Fruit fly (Drosophila melanogaster) whole organism, embryonic: Measurements from ENCODE around the gene CG13124.

ENCODE experiments used
- Adf1 ChIP-seq: fragments of 200-800 bp; sonication (Bioruptor generic); IDR thresholded peaks from 2 replicates; pipeline ENCODE4 v1.3.6; 2022; ENCODE audit warnings: missing biosample characterization, missing genetic modification characterization
- Atf3 ChIP-seq: fragments of 200-800 bp; sonication (Bioruptor generic); optimal IDR thresholded peaks from 3 replicates; lab custom pipeline; 2016; ENCODE audit warnings: missing biosample characterization, missing genetic modification characterization
- Bteb2 ChIP-seq: fragments of 200-800 bp; sonication (Bioruptor generic); optimal IDR thresholded peaks from 2 replicates; lab custom pipeline; 2016; ENCODE audit warnings: missing biosample characterization, missing genetic modification characterization
- CG12219 ChIP-seq: fragments of 200-800 bp; sonication (Bioruptor generic); optimal IDR thresholded peaks from 3 replicates; lab custom pipeline; 2018; ENCODE audit warnings: missing biosample characterization, mild to moderate bottlenecking, missing genetic modification characterization
- CG1233 ChIP-seq: fragments of 200-800 bp; sonication (Bioruptor generic); optimal IDR thresholded peaks from 4 replicates; lab custom pipeline; 2018; ENCODE audit warnings: missing biosample characterization, mild to moderate bottlenecking, missing genetic modification characterization
- CG13287 ChIP-seq: fragments of 200-800 bp; sonication (Bioruptor generic); IDR thresholded peaks from 2 replicates; pipeline ENCODE4 v1.3.6; 2022; ENCODE audit warnings: missing biosample characterization, missing genetic modification characterization; ENCODE audit not compliant: partially characterized antibody
- CG15073 ChIP-seq: fragments of 200-800 bp; sonication (Bioruptor generic); optimal IDR thresholded peaks from 2 replicates; lab custom pipeline; 2016; ENCODE audit warnings: missing biosample characterization, missing genetic modification characterization
- CG17186 ChIP-seq: fragments of 200-800 bp; sonication (Bioruptor generic); optimal IDR thresholded peaks from 3 replicates; lab custom pipeline; 2017; ENCODE audit warnings: missing biosample characterization, missing genetic modification reagents, missing genetic modification characterization
- CG17385 ChIP-seq: fragments of 200-800 bp; sonication (Bioruptor generic); optimal IDR thresholded peaks from 3 replicates; lab custom pipeline; 2018; ENCODE audit warnings: missing biosample characterization, mild to moderate bottlenecking, missing genetic modification characterization
- CG2116 ChIP-seq: fragments of 200-800 bp; sonication (Bioruptor generic); optimal IDR thresholded peaks from 3 replicates; lab custom pipeline; 2018; ENCODE audit warnings: missing biosample characterization, mild to moderate bottlenecking, missing genetic modification characterization
- CG2875 ChIP-seq: fragments of 200-800 bp; sonication (Bioruptor generic); optimal IDR thresholded peaks from 2 replicates; lab custom pipeline; 2017; ENCODE audit warnings: missing biosample characterization, mild to moderate bottlenecking, missing genetic modification characterization, missing genetic modification reagents
- CG30020 ChIP-seq: fragments of 200-800 bp; optimal IDR thresholded peaks from 2 replicates; lab custom pipeline; 2019; ENCODE audit warnings: missing biosample characterization, mild to moderate bottlenecking, missing genetic modification characterization, moderate library complexity
- CG3065 ChIP-seq: fragments of 200-800 bp; sonication (Bioruptor generic); optimal IDR thresholded peaks from 2 replicates; lab custom pipeline; 2016; ENCODE audit warnings: missing biosample characterization, missing genetic modification characterization
- CG4360 ChIP-seq: fragments of 200-800 bp; sonication (Bioruptor generic); IDR thresholded peaks from 2 replicates; pipeline ENCODE4 v1.3.6; 2022; ENCODE audit warnings: missing biosample characterization, missing genetic modification characterization
- CG4730 ChIP-seq: fragments of 200-800 bp; sonication (Bioruptor generic); IDR thresholded peaks from 2 replicates; pipeline ENCODE4 v1.3.6; 2022; ENCODE audit warnings: missing biosample characterization, missing genetic modification characterization
- CG6175 ChIP-seq: fragments of 200-800 bp; sonication (Bioruptor generic); IDR thresholded peaks from 3 replicates; pipeline ENCODE4 v1.3.6; 2022; ENCODE audit warnings: missing biosample characterization, missing genetic modification characterization
- CG6272 ChIP-seq: fragments of 200-800 bp; sonication (Bioruptor generic); IDR thresholded peaks from 2 replicates; pipeline ENCODE4 v1.3.6; 2022; ENCODE audit warnings: missing biosample characterization, missing genetic modification characterization
- CG7556 ChIP-seq: fragments of 200-800 bp; sonication (Bioruptor generic); optimal IDR thresholded peaks from 2 replicates; lab custom pipeline; 2017; ENCODE audit warnings: missing biosample characterization, mild to moderate bottlenecking, missing genetic modification characterization
- CG7839 ChIP-seq: fragments of 200-800 bp; sonication (Bioruptor generic); optimal IDR thresholded peaks from 3 replicates; lab custom pipeline; 2018; ENCODE audit warnings: missing biosample characterization, mild to moderate bottlenecking, missing genetic modification characterization, moderate library complexity
- CG8281 ChIP-seq: fragments of 200-800 bp; sonication (Bioruptor generic); optimal IDR thresholded peaks from 2 replicates; lab custom pipeline; 2018; ENCODE audit warnings: missing biosample characterization, mild to moderate bottlenecking, missing genetic modification characterization, moderate library complexity
- D ChIP-seq, 2 experiments: fragments of 200-800 bp in 1 of 2; fragments of >200 bp in 1 of 2; sonication (Bioruptor generic) in 1 of 2; optimal IDR thresholded peaks; 2 replicates in 1 of 2; 3 replicates in 1 of 2; lab custom pipeline; 2017; ENCODE audit warnings: mild to moderate bottlenecking in 1 of 2, missing biosample characterization in 1 of 2, missing genetic modification characterization in 1 of 2, missing genetic modification reagents in 1 of 2
- Hmr ChIP-seq: fragments of 200-800 bp; sonication (Bioruptor generic); optimal IDR thresholded peaks from 3 replicates; lab custom pipeline; 2017; ENCODE audit warnings: mild to moderate bottlenecking, missing biosample characterization, missing genetic modification reagents, missing genetic modification characterization
- MTF-1 ChIP-seq: fragments of 200-800 bp; sonication (Bioruptor generic); optimal IDR thresholded peaks from 2 replicates; lab custom pipeline; 2018; ENCODE audit warnings: missing biosample characterization, mild to moderate bottlenecking, missing genetic modification characterization, borderline replicate concordance
- Max ChIP-seq: fragments of 200-800 bp; sonication (Bioruptor generic); optimal IDR thresholded peaks from 2 replicates; lab custom pipeline; 2016; ENCODE audit warnings: missing biosample characterization, mild to moderate bottlenecking, missing genetic modification characterization
- Oaz ChIP-seq: fragments of 200-800 bp; sonication (Bioruptor generic); IDR thresholded peaks from 2 replicates; pipeline ENCODE4 v1.3.6; 2022; ENCODE audit warnings: missing biosample characterization, missing genetic modification characterization
- Six4 ChIP-seq: fragments of 200-800 bp; sonication (Bioruptor generic); optimal IDR thresholded peaks from 2 replicates; lab custom pipeline; 2016; ENCODE audit warnings: missing biosample characterization, missing genetic modification characterization
- Sry-β ChIP-seq: fragments of 200-800 bp; sonication (Bioruptor generic); optimal IDR thresholded peaks from 2 replicates; lab custom pipeline; 2018; ENCODE audit warnings: missing biosample characterization, mild to moderate bottlenecking, missing genetic modification characterization, moderate library complexity
- Sry-δ ChIP-seq: fragments of 200-800 bp; sonication (Bioruptor generic); optimal IDR thresholded peaks from 2 replicates; lab custom pipeline; 2016; ENCODE audit warnings: missing biosample characterization, missing genetic modification characterization
- TFAM ChIP-seq: fragments of 200-800 bp; sonication (Bioruptor generic); optimal IDR thresholded peaks from 2 replicates; lab custom pipeline; 2017; ENCODE audit warnings: missing biosample characterization, missing genetic modification characterization, inconsistent platforms
- Taf1 ChIP-seq: fragments of 200-800 bp; sonication (Bioruptor generic); IDR thresholded peaks from 2 replicates; pipeline ENCODE4 v1.3.6; 2022; ENCODE audit warnings: missing biosample characterization, missing genetic modification characterization
- Vsx1 ChIP-seq: fragments of 200-800 bp; sonication (Bioruptor generic); optimal IDR thresholded peaks from 2 replicates; lab custom pipeline; 2017; ENCODE audit warnings: missing biosample characterization, mild to moderate bottlenecking, missing genetic modification characterization, missing genetic modification reagents
- ac ChIP-seq: fragments of 200-800 bp; sonication (Bioruptor generic); optimal IDR thresholded peaks from 3 replicates; lab custom pipeline; 2017; ENCODE audit warnings: missing biosample characterization, mild to moderate bottlenecking, missing genetic modification characterization
- al ChIP-seq: fragments of 200-800 bp; sonication (Bioruptor generic); IDR thresholded peaks from 2 replicates; pipeline ENCODE4 v1.3.6; 2022; ENCODE audit warnings: missing biosample characterization, missing genetic modification characterization
- amos ChIP-seq: fragments of 200-800 bp; sonication (Bioruptor generic); IDR thresholded peaks from 2 replicates; pipeline ENCODE4 v1.3.6; 2022; ENCODE audit warnings: missing biosample characterization, missing genetic modification characterization; ENCODE audit not compliant: partially characterized antibody
- ara ChIP-seq: fragments of 200-800 bp; sonication (Bioruptor generic); IDR thresholded peaks from 2 replicates; pipeline ENCODE4 v1.3.6; 2022; ENCODE audit warnings: missing biosample characterization, missing genetic modification characterization
- ash1 ChIP-seq: fragments of 200-800 bp; sonication (Bioruptor generic); optimal IDR thresholded peaks from 2 replicates; lab custom pipeline; 2018; ENCODE audit warnings: missing biosample characterization, mild to moderate bottlenecking, missing genetic modification characterization
- caup ChIP-seq: fragments of 200-800 bp; sonication (Bioruptor generic); optimal IDR thresholded peaks from 3 replicates; lab custom pipeline; 2017; ENCODE audit warnings: missing biosample characterization, mild to moderate bottlenecking, missing genetic modification characterization, moderate library complexity; ENCODE audit not compliant: severe bottlenecking
- en ChIP-seq: fragments of 200-800 bp; sonication (Bioruptor generic); optimal IDR thresholded peaks from 2 replicates; lab custom pipeline; 2016; ENCODE audit warnings: missing biosample characterization, missing genetic modification characterization
- eve ChIP-seq, 2 experiments: fragments of >200 bp; optimal IDR thresholded peaks; 2 replicates each; lab custom pipeline; 2017; ENCODE audit warnings: missing biosample characterization in 2 of 2, missing genetic modification characterization in 2 of 2
- fd3F ChIP-seq: fragments of 200-800 bp; sonication (Bioruptor generic); optimal IDR thresholded peaks from 2 replicates; lab custom pipeline; 2018; ENCODE audit warnings: missing biosample characterization, mild to moderate bottlenecking, missing genetic modification characterization, moderate library complexity
- grn ChIP-seq: fragments of 200-800 bp; sonication (Bioruptor generic); optimal IDR thresholded peaks from 3 replicates; lab custom pipeline; 2017; ENCODE audit warnings: missing biosample characterization, missing genetic modification characterization
- hth ChIP-seq: fragments of >200 bp; optimal IDR thresholded peaks from 2 replicates; lab custom pipeline; 2017; ENCODE audit warnings: inconsistent platforms
- kah ChIP-seq: fragments of 200-800 bp; sonication (Bioruptor generic); optimal IDR thresholded peaks from 2 replicates; lab custom pipeline; 2018; ENCODE audit warnings: missing biosample characterization, mild to moderate bottlenecking, missing genetic modification characterization
- lilli ChIP-seq: fragments of 200-800 bp; sonication (Bioruptor generic); optimal IDR thresholded peaks from 3 replicates; lab custom pipeline; 2016; ENCODE audit warnings: missing biosample characterization, missing genetic modification characterization
- pho ChIP-seq: fragments of 200-800 bp; sonication (Bioruptor generic); optimal IDR thresholded peaks from 2 replicates; lab custom pipeline; 2016; ENCODE audit warnings: missing biosample characterization, missing genetic modification characterization
- psq ChIP-seq: fragments of 200-800 bp; sonication (Bioruptor generic); optimal IDR thresholded peaks from 2 replicates; lab custom pipeline; 2017; ENCODE audit warnings: missing biosample characterization, missing genetic modification characterization
- sens ChIP-seq: fragments of 200-800 bp; sonication (Bioruptor generic); peaks from one replicate; lab custom pipeline; 2016; ENCODE audit warnings: missing biosample characterization, missing genetic modification characterization
- sr ChIP-seq: fragments of 200-800 bp; sonication (Bioruptor generic); IDR thresholded peaks from 3 replicates; pipeline ENCODE4 v1.3.6; 2022; ENCODE audit warnings: missing biosample characterization, missing genetic modification characterization
- tio ChIP-seq: fragments of 200-800 bp; sonication (Bioruptor generic); optimal IDR thresholded peaks from 2 replicates; lab custom pipeline; 2017; ENCODE audit warnings: missing biosample characterization, missing genetic modification characterization, inconsistent platforms
- twi ChIP-seq: fragments of 200-800 bp; optimal IDR thresholded peaks from 2 replicates; lab custom pipeline; 2019; ENCODE audit warnings: missing biosample characterization, mild to moderate bottlenecking, missing genetic modification characterization, moderate library complexity
- vvl ChIP-seq: fragments of 200-800 bp; sonication (Bioruptor generic); IDR thresholded peaks from 2 replicates; pipeline ENCODE4 v1.3.6; 2022; ENCODE audit warnings: missing biosample characterization, missing genetic modification characterization
- wor ChIP-seq: fragments of 200-800 bp; sonication (Bioruptor generic); IDR thresholded peaks from 2 replicates; pipeline ENCODE4 v1.3.6; 2022; ENCODE audit warnings: missing biosample characterization, missing genetic modification characterization

CG13124 gene

dm6 chr2L:9890576-9890975 is 17.9 kb downstream of the CG13124 start, which contains the start of the genes CG34183 and CG4537 (continued):
- TF ChIP-seq ash1 (GFP tag; lab: Kevin White, UChicago) (no peak), CG6175 (GFP tag; lab: Robert Waterston, UW) (no peak), Oaz (no peak), Taf1 (GFP tag; lab: Robert Waterston, UW) (no peak), pho (GFP tag; lab: Kevin White, UChicago) (no peak), tio (GFP tag; lab: Kevin White, UChicago) (no peak), sens (GFP tag; lab: Kevin White, UChicago) (peak; percentile 58), CG17385 (GFP tag; lab: Kevin White, UChicago) (no peak), fd3F (no peak), CG8281 (tag; lab: Kevin White, UChicago) (no peak), CG2875 (GFP tag; lab: Kevin White, UChicago) (no peak), CG1233 (GFP tag; lab: Kevin White, UChicago) (no peak), Six4 (GFP tag; lab: Kevin White, UChicago) (no peak), psq (GFP tag; lab: Kevin White, UChicago) (no peak), Atf3 (GFP tag; lab: Kevin White, UChicago) (no peak), Adf1 (GFP tag; lab: Robert Waterston, UW) (no peak), CG30020 (tag; lab: Kevin White, UChicago) (peak; percentile 4), D (optimal IDR thresholded peaks at IDR 0.05; lab: Kevin White, UChicago) (no peak), D (GFP tag; optimal IDR thresholded peaks at IDR 0.05; lab: Kevin White, UChicago) (no peak), eve (GFP tag; optimal IDR thresholded peaks at IDR 0.05; lab: Kevin White, UChicago) (no peak), CG2116 (GFP tag; lab: Kevin White, UChicago) (peak; percentile 82), amos (peak; percentile 93), caup (GFP tag; lab: Kevin White, UChicago) (no peak), lilli (GFP tag; lab: Kevin White, UChicago) (no peak), vvl (GFP tag; lab: Robert Waterston, UW) (peak; percentile 56), CG4730 (GFP tag; lab: Robert Waterston, UW) (no peak), CG3065 (no peak), ac (no peak), CG7839 (tag; lab: Kevin White, UChicago) (no peak), grn (no peak), CG17186 (GFP tag; lab: Kevin White, UChicago) (peak; percentile 0), CG13287 (GFP tag; lab: Robert Waterston, UW) (peak; percentile 96), Sry-δ (peak; percentile 91), CG7556 (GFP tag; lab: Kevin White, UChicago) (no peak), en (no peak), TFAM (GFP tag; lab: Kevin White, UChicago) (no peak), CG12219 (GFP tag; lab: Kevin White, UChicago) (no peak), al (GFP tag; lab: Robert Waterston, UW) (no peak), Sry-β (GFP tag; lab: Kevin White, UChicago) (no peak), Max (GFP tag; lab: Kevin White, UChicago) (no peak), CG15073 (GFP tag; lab: Kevin White, UChicago) (no peak), Bteb2 (no peak), Hmr (GFP tag; lab: Kevin White, UChicago) (no peak), twi (no peak), wor (no peak), sr (no peak), MTF-1 (GFP tag; lab: Kevin White, UChicago) (no peak), kah (no peak), CG4360 (GFP tag; lab: Robert Waterston, UW) (no peak), Vsx1 (no peak), ara (GFP tag; lab: Robert Waterston, UW) (no peak), hth (no peak), CG6272 (GFP tag; lab: Robert Waterston, UW) (no peak)
